Worm (Caenorhabditis elegans) whole organism, young adult: Measurements from ENCODE around the gene lmbr-1.

Experiments
- cebp-1 ChIP-seq, 2 experiments: fragments of 200-800 bp in 1 of 2; sonication (Bioruptor generic) in 1 of 2; sonication (generic microtip) in 1 of 2; IDR thresholded peaks in 1 of 2; optimal IDR thresholded peaks in 1 of 2; 2 replicates each; pipeline versions ENCODE4 v1.3.6 to Lab custom; 2017 to 2022; ENCODE audit warnings: missing compliant biosample characterization in 2 of 2, missing genetic modification characterization in 2 of 2, mild to moderate bottlenecking in 1 of 2, missing genetic modification reagents in 1 of 2, moderate library complexity in 1 of 2
- snpc-4 ChIP-seq, 5 experiments: fragments of 150-350 bp in 1 of 5; sonication (generic microtip) in 4 of 5; optimal IDR thresholded peaks; 2 replicates each; lab custom pipeline; 2014 to 2018; ENCODE audit warnings: missing genetic modification characterization in 5 of 5, missing biosample characterization in 3 of 5, antibody characterized with exemption in 2 of 5, mild to moderate bottlenecking in 2 of 5, missing compliant biosample characterization in 2 of 5, missing genotype in 2 of 5, moderate library complexity in 2 of 5, missing genetic modification reagents in 1 of 5
- tlf-1 ChIP-seq: fragments of 200-800 bp; sonication (Bioruptor generic); optimal IDR thresholded peaks from 2 replicates; lab custom pipeline; 2018; ENCODE audit warnings: mild to moderate bottlenecking, missing genetic modification characterization, missing compliant biosample characterization

DNA sequence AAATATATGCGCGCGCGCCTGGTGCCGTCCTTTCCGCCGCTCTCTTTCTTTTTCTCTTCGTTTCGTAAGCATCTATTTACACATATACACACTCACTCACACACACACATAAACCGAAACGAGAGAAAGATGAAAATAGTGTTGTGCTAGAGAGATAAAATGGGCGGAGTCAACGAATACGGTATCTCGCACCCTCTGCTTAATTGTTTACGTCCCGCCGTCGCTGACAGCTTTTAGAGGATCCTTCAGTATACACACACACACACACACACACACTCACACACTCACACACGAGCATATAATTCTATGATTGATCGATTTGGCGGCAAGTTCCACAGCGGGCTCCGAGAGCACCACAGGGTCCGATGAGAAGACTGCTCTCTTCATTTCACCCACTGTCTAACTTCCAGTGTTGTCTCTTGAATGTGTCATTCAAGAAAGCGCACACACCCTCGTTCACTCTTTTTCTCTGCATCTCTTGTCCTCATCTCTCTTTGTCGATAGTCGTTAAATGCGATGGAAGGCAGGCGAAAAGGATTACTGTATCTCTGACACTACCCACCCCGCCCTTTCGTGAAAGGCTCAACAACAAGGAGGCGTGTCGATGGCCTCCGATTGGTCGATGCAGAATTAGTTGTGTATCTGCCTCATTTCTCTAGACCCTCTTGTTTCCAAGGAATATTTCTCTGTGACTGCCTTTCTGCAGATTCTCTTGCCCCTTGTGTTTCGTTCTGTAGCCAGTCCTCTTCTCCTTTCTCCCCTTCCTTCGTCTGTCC, 45.3 kb downstream of the lmbr-1 start:
- TF ChIP-seq snpc-4 (GFP tag; optimal IDR thresholded peaks at IDR 0.05; lab: Kevin White, UChicago) (peak; percentile 12), snpc-4 (tag; optimal IDR thresholded peaks at IDR 0.05; lab: Kevin White, UChicago) (peak in 3 of 4 experiments; percentile 35 to 67 (median 63)), cebp-1 (GFP tag; IDR thresholded peaks at IDR 0.05; lab: Robert Waterston, UW) (no peak; the same call in 1 of the 2 replicates), cebp-1 (tag; optimal IDR thresholded peaks at IDR 0.05; lab: Kevin White, UChicago) (peak; percentile 88), tlf-1 (GFP tag; lab: Kevin White, UChicago) (peak; percentile 70)
